Worm (Caenorhabditis elegans) whole organism, mixed stage, embryonic: ENCODE results near the gene srx-97.

Experiments used
- M03D4.4 ChIP-seq: sonication (generic microtip); optimal IDR thresholded peaks from 2 replicates; lab custom pipeline; 2017; ENCODE audit warnings: mild to moderate bottlenecking, missing genetic modification characterization, missing compliant biosample characterization
- bed-3 ChIP-seq: fragments of 200-800 bp; sonication (Bioruptor generic); optimal IDR thresholded peaks from 3 replicates; lab custom pipeline; 2018; ENCODE audit warnings: mild to moderate bottlenecking, missing genetic modification characterization, moderate library complexity, missing compliant biosample characterization
- blmp-1 ChIP-seq: fragments of 150-350 bp; optimal IDR thresholded peaks from 2 replicates; lab custom pipeline; 2014; ENCODE audit warnings: missing biosample characterization, missing genetic modification characterization
- ceh-39 ChIP-seq: fragments of 150-350 bp; optimal IDR thresholded peaks from 2 replicates; lab custom pipeline; 2014; ENCODE audit warnings: missing biosample characterization, missing genetic modification characterization
- ceh-43 ChIP-seq: fragments of 200-800 bp; sonication (Bioruptor generic); optimal IDR thresholded peaks from 2 replicates; lab custom pipeline; 2018; ENCODE audit warnings: mild to moderate bottlenecking, missing genetic modification characterization, moderate library complexity, missing compliant biosample characterization
- ceh-83 ChIP-seq: fragments of 200-800 bp; sonication (Bioruptor generic); optimal IDR thresholded peaks from 2 replicates; lab custom pipeline; 2018; ENCODE audit warnings: mild to moderate bottlenecking, missing genetic modification characterization, missing compliant biosample characterization
- ces-1 ChIP-seq: fragments of 150-350 bp; optimal IDR thresholded peaks from 2 replicates; lab custom pipeline; 2014; ENCODE audit warnings: missing biosample characterization, missing genetic modification reagents, missing genetic modification characterization
- cnd-1 ChIP-seq: fragments of 200-800 bp; sonication (Bioruptor generic); optimal IDR thresholded peaks from 2 replicates; lab custom pipeline; 2018; ENCODE audit warnings: mild to moderate bottlenecking, missing genetic modification characterization, missing compliant biosample characterization
- elt-1 ChIP-seq: sonication (generic microtip); optimal IDR thresholded peaks from 2 replicates; lab custom pipeline; 2017; ENCODE audit warnings: missing genetic modification characterization, mild to moderate bottlenecking, missing compliant biosample characterization, antibody characterized with exemption, moderate library complexity, borderline replicate concordance; ENCODE audit not compliant: insufficient read depth
- elt-3 ChIP-seq: fragments of 150-350 bp; optimal IDR thresholded peaks from 2 replicates; lab custom pipeline; 2014; ENCODE audit warnings: missing biosample characterization, missing genetic modification characterization
- flh-1 ChIP-seq: fragments of 200-800 bp; sonication (Bioruptor generic); optimal IDR thresholded peaks from 2 replicates; lab custom pipeline; 2018; ENCODE audit warnings: mild to moderate bottlenecking, missing genetic modification characterization, moderate library complexity, missing compliant biosample characterization
- ham-2 ChIP-seq: fragments of 200-800 bp; sonication (Bioruptor generic); optimal IDR thresholded peaks from 2 replicates; lab custom pipeline; 2018; ENCODE audit warnings: mild to moderate bottlenecking, missing genetic modification characterization, missing compliant biosample characterization
- hlh-1 ChIP-seq: fragments of 150-350 bp; optimal IDR thresholded peaks from 2 replicates; lab custom pipeline; 2014; ENCODE audit warnings: missing biosample characterization, missing genetic modification reagents, missing genetic modification characterization
- lin-13 ChIP-seq: fragments of 150-350 bp; optimal IDR thresholded peaks from 2 replicates; lab custom pipeline; 2014; ENCODE audit warnings: missing biosample characterization, missing genetic modification characterization
- lin-32 ChIP-seq: fragments of 200-800 bp; sonication (Bioruptor generic); optimal IDR thresholded peaks from 2 replicates; lab custom pipeline; 2018; ENCODE audit warnings: mild to moderate bottlenecking, missing genetic modification characterization, missing compliant biosample characterization
- mab-5 ChIP-seq: fragments of 150-350 bp; optimal IDR thresholded peaks from 2 replicates; lab custom pipeline; 2014; ENCODE audit warnings: missing biosample characterization, missing genetic modification characterization
- mep-1 ChIP-seq: fragments of 150-350 bp; optimal IDR thresholded peaks from 2 replicates; lab custom pipeline; 2017; ENCODE audit warnings: missing biosample characterization, missing genetic modification reagents, missing genetic modification characterization, inconsistent platforms
- mls-2 ChIP-seq: sonication (generic microtip); optimal IDR thresholded peaks from 2 replicates; lab custom pipeline; 2016; ENCODE audit warnings: mild to moderate bottlenecking, missing genetic modification characterization, moderate library complexity, missing compliant biosample characterization
- nhr-12 ChIP-seq: fragments of 150-350 bp; optimal IDR thresholded peaks from 2 replicates; lab custom pipeline; 2014; ENCODE audit warnings: missing biosample characterization, missing genetic modification characterization
- nhr-2 ChIP-seq: fragments of 150-350 bp; optimal IDR thresholded peaks from 2 replicates; lab custom pipeline; 2014; ENCODE audit warnings: missing biosample characterization, missing genetic modification characterization
- nhr-237 ChIP-seq: fragments of 150-350 bp; optimal IDR thresholded peaks from 2 replicates; lab custom pipeline; 2014; ENCODE audit warnings: missing biosample characterization, missing genetic modification characterization
- nhr-28 ChIP-seq: fragments of 150-350 bp; optimal IDR thresholded peaks from 2 replicates; lab custom pipeline; 2014; ENCODE audit warnings: missing biosample characterization, missing genetic modification characterization
- pha-4 ChIP-seq: fragments of 150-350 bp; optimal IDR thresholded peaks from 2 replicates; lab custom pipeline; 2018; ENCODE audit warnings: missing biosample characterization, missing genetic modification reagents, missing genetic modification characterization
- sem-2 ChIP-seq: fragments of 200-800 bp; sonication (Bioruptor generic); optimal IDR thresholded peaks from 2 replicates; lab custom pipeline; 2018; ENCODE audit warnings: mild to moderate bottlenecking, missing genetic modification characterization, missing compliant biosample characterization
- snpc-4 ChIP-seq: fragments of 150-350 bp; optimal IDR thresholded peaks from 2 replicates; lab custom pipeline; 2014; ENCODE audit warnings: missing biosample characterization, missing genetic modification characterization
- sptf-1 ChIP-seq: sonication (generic microtip); optimal IDR thresholded peaks from 2 replicates; lab custom pipeline; 2017; ENCODE audit warnings: mild to moderate bottlenecking, missing genetic modification characterization, moderate library complexity, missing compliant biosample characterization
- tbx-8 ChIP-seq: fragments of 200-800 bp; sonication (Bioruptor generic); optimal IDR thresholded peaks from 2 replicates; lab custom pipeline; 2018; ENCODE audit warnings: mild to moderate bottlenecking, missing genetic modification characterization, moderate library complexity, missing compliant biosample characterization
- unc-120 ChIP-seq: sonication (generic microtip); optimal IDR thresholded peaks from 2 replicates; lab custom pipeline; 2017; ENCODE audit warnings: missing genetic modification characterization, missing compliant biosample characterization; ENCODE audit not compliant: poor library complexity, severe bottlenecking
- unc-39 ChIP-seq: fragments of 150-350 bp; optimal IDR thresholded peaks from 2 replicates; lab custom pipeline; 2014; ENCODE audit warnings: missing biosample characterization, missing genetic modification characterization
- unc-62 ChIP-seq: fragments of 150-350 bp; optimal IDR thresholded peaks from 2 replicates; lab custom pipeline; 2014; ENCODE audit warnings: missing biosample characterization, missing genetic modification reagents, missing genetic modification characterization
- zip-8 ChIP-seq: fragments of 150-350 bp; optimal IDR thresholded peaks from 2 replicates; lab custom pipeline; 2014; ENCODE audit warnings: missing biosample characterization, missing genetic modification characterization
- ztf-11 ChIP-seq: fragments of 150-350 bp; optimal IDR thresholded peaks from 2 replicates; lab custom pipeline; 2014; ENCODE audit warnings: missing biosample characterization, missing genetic modification characterization

The srx-97 gene

DNA sequence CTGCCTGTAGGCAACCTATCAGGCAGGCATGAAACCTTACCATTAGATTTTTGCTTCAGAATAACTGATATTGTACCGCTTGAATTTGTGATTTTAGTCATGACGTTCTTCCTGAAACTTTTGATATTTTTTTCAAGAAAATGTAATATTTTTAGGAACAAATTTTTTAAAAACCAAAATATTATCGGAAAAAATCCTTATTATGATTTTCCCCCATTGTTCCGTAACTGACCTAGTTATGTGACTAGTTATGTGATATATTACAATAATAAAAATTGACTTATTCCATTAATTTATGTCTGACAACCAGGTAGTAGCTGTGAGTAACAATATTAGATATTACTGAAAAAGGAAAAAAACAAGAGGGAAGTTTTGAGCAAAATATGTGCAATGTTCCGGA is 1.7 kb upstream of the srx-97 start, which contains the start of gene srx-98:
Gene srx-98, minus strand, starts transcription at position 101 of the 400 bp plus-strand sequence.
- TF ChIP-seq blmp-1 (tag; lab: Kevin White, UChicago) (no peak), sem-2 (GFP tag; lab: Kevin White, UChicago) (no peak), elt-1 (no peak), ham-2 (no peak)

- no peak for TF ChIP-seq mab-5 (tag; lab: Kevin White, UChicago)
- no peak for TF ChIP-seq M03D4.4 (tag; lab: Kevin White, UChicago)
- TF ChIP-seq bed-3 (GFP tag; lab: Kevin White, UChicago): no peak
- TF ChIP-seq hlh-1: no peak
- no peak for TF ChIP-seq ztf-11
- no peak for TF ChIP-seq unc-39
- no peak for TF ChIP-seq ham-2
- TF ChIP-seq elt-1: no peak
- no peak for TF ChIP-seq unc-62 (GFP tag; lab: Kevin White, UChicago)
- no peak for TF ChIP-seq nhr-12
- no peak for TF ChIP-seq flh-1 (GFP tag; lab: Kevin White, UChicago)
- TF ChIP-seq cnd-1: no peak
- TF ChIP-seq ces-1 (GFP tag; lab: Kevin White, UChicago): no peak
- no peak for TF ChIP-seq lin-32 (GFP tag; lab: Kevin White, UChicago)
- TF ChIP-seq nhr-28 (tag; lab: Kevin White, UChicago): no peak
- TF ChIP-seq pha-4 (tag; lab: Kevin White, UChicago): no peak
- TF ChIP-seq mls-2 (tag; lab: Kevin White, UChicago): no peak
Observed at ce11 chrII:3665181-3665580, 4.0 kb downstream of the srx-97 start.

ce11 chrII:3664470-3664869 is 4.7 kb downstream of the srx-97 start, which contains the start of gene F19B10.3:
Gene F19B10.3 (plus strand): TSS chrII:3664770.
- TF ChIP-seq nhr-12 (no peak), ceh-43 (GFP tag; lab: Kevin White, UChicago) (no peak), tbx-8 (GFP tag; lab: Kevin White, UChicago) (no peak), mep-1 (tag; lab: Kevin White, UChicago) (no peak), flh-1 (GFP tag; lab: Kevin White, UChicago) (no peak), unc-120 (no peak), elt-3 (tag; lab: Kevin White, UChicago) (no peak), unc-39 (no peak), snpc-4 (tag; lab: Kevin White, UChicago) (no peak), M03D4.4 (tag; lab: Kevin White, UChicago) (no peak), zip-8 (no peak), lin-32 (GFP tag; lab: Kevin White, UChicago) (no peak), cnd-1 (no peak), nhr-2 (no peak), lin-13 (no peak), unc-62 (GFP tag; lab: Kevin White, UChicago) (no peak), pha-4 (tag; lab: Kevin White, UChicago) (no peak), ceh-39 (no peak), nhr-237 (tag; lab: Kevin White, UChicago) (no peak)

- TF ChIP-seq pha-4 (tag; lab: Kevin White, UChicago): no peak
- no peak for TF ChIP-seq ceh-83 (GFP tag; lab: Kevin White, UChicago)
- no peak for TF ChIP-seq sptf-1 (tag; lab: Kevin White, UChicago)
- TF ChIP-seq ces-1 (GFP tag; lab: Kevin White, UChicago): no peak
- no peak for TF ChIP-seq nhr-12
- TF ChIP-seq lin-13: no peak
- no peak for TF ChIP-seq unc-62 (GFP tag; lab: Kevin White, UChicago)
- no peak for TF ChIP-seq elt-1
- TF ChIP-seq nhr-237 (tag; lab: Kevin White, UChicago): no peak
- TF ChIP-seq cnd-1: no peak
- TF ChIP-seq mab-5 (tag; lab: Kevin White, UChicago): no peak
- no peak for TF ChIP-seq mep-1 (tag; lab: Kevin White, UChicago)
- no peak for TF ChIP-seq ham-2
- TF ChIP-seq mls-2 (tag; lab: Kevin White, UChicago): no peak
Observed at ce11 chrII:3663796-3664195, 5.4 kb downstream of the srx-97 start, which contains the start of gene F19B10.6. Gene F19B10.6 (minus strand): TSS chrII:3663896.

DNA sequence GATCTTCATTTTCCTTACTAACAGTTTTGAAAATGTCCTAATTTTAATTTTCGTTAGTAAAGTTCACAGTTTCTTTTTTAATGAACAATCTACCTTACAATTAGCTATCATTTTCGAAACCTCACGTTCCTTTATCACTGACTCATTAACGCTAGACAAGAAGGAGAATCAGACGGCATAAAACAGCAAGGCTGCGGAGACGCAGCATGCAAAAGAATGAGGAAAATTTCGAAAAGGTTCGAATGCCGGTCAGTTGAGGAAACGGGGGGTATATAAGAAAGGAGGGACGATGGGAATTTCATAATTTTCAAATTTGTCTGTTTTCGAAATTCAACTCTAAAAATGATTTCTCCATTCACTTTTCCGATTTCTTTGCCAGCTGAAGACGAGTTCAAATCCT is 7.3 kb downstream of the srx-97 start, which contains the start of gene F19B10.13:
Gene F19B10.13, plus strand, starts transcription at position 343 of the 400 bp plus-strand sequence.
- TF ChIP-seq elt-3 (tag; lab: Kevin White, UChicago): peak; percentile 61
- no peak for TF ChIP-seq snpc-4 (tag; lab: Kevin White, UChicago)
- TF ChIP-seq mab-5 (tag; lab: Kevin White, UChicago): no peak
- no peak for TF ChIP-seq sem-2 (GFP tag; lab: Kevin White, UChicago)
